Worm (Caenorhabditis elegans) whole organism, early embryonic: ENCODE data around the gene C50E3.5.

Source experiments
- B0310.2 ChIP-seq: sonication (generic microtip); optimal IDR thresholded peaks from 2 replicates; lab custom pipeline; 2016; ENCODE audit warnings: mild to moderate bottlenecking, missing genetic modification characterization, missing compliant biosample characterization
- F13C5.2 ChIP-seq: sonication (generic microtip); optimal IDR thresholded peaks from 2 replicates; lab custom pipeline; 2017; ENCODE audit warnings: mild to moderate bottlenecking, missing genetic modification characterization, inconsistent platforms, missing compliant biosample characterization
- aly-1 ChIP-seq: sonication (generic microtip); optimal IDR thresholded peaks from 2 replicates; lab custom pipeline; 2016; ENCODE audit warnings: missing genetic modification characterization, missing compliant biosample characterization
- ama-1 ChIP-seq: fragments of 150-350 bp; optimal IDR thresholded peaks from 2 replicates; lab custom pipeline; 2014
- ceh-13 ChIP-seq: fragments of 200-800 bp; sonication (Bioruptor generic); optimal IDR thresholded peaks from 2 replicates; lab custom pipeline; 2018; ENCODE audit warnings: mild to moderate bottlenecking, missing genetic modification characterization, missing compliant biosample characterization
- ceh-36 ChIP-seq: sonication (generic microtip); optimal IDR thresholded peaks from 2 replicates; lab custom pipeline; 2016; ENCODE audit warnings: missing genetic modification characterization, inconsistent platforms, missing compliant biosample characterization
- ets-7 ChIP-seq: sonication (generic microtip); optimal IDR thresholded peaks from 2 replicates; lab custom pipeline; 2016; ENCODE audit warnings: missing genotype, missing genetic modification characterization, missing compliant biosample characterization
- flt-1 ChIP-seq: fragments of 200-800 bp; sonication (Bioruptor generic); IDR thresholded peaks from 2 replicates; pipeline ENCODE4 v1.3.6; 2022; ENCODE audit warnings: missing genetic modification characterization, missing compliant biosample characterization
- hmbx-1 ChIP-seq: sonication (generic microtip); optimal IDR thresholded peaks from 2 replicates; lab custom pipeline; 2016; ENCODE audit warnings: mild to moderate bottlenecking, missing genetic modification characterization, missing compliant biosample characterization
- hmg-4 ChIP-seq: fragments of 200-800 bp; sonication (Bioruptor generic); optimal IDR thresholded peaks from 2 replicates; lab custom pipeline; 2018; ENCODE audit warnings: mild to moderate bottlenecking, missing genetic modification characterization, missing compliant biosample characterization
- hnd-1 ChIP-seq: sonication (generic microtip); optimal IDR thresholded peaks from 2 replicates; lab custom pipeline; 2016; ENCODE audit warnings: missing genetic modification characterization, missing compliant biosample characterization
- pes-1 ChIP-seq: fragments of 200-800 bp; sonication (Bioruptor generic); IDR thresholded peaks from 2 replicates; pipeline ENCODE4 v1.3.6; 2022; ENCODE audit warnings: missing genetic modification reagents, missing genetic modification characterization, missing compliant biosample characterization
- scrt-1 ChIP-seq: fragments of 200-800 bp; sonication (Bioruptor generic); IDR thresholded peaks from 2 replicates; pipeline ENCODE4 v1.3.6; 2022; ENCODE audit warnings: missing genetic modification characterization, missing compliant biosample characterization
- sea-1 ChIP-seq: fragments of 200-800 bp; sonication (Bioruptor generic); conservative IDR thresholded peaks from 2 replicates; pipeline ENCODE4 v1.3.6; 2022; ENCODE audit warnings: missing genetic modification characterization, missing compliant biosample characterization
- tbx-11 ChIP-seq: fragments of 200-800 bp; sonication (Bioruptor generic); IDR thresholded peaks from 2 replicates; pipeline ENCODE4 v1.3.6; 2022; ENCODE audit warnings: missing genetic modification characterization, missing compliant biosample characterization
- tbx-37 ChIP-seq: fragments of 200-800 bp; sonication (Bioruptor generic); conservative IDR thresholded peaks from 2 replicates; pipeline ENCODE4 v1.3.6; 2022; ENCODE audit warnings: missing genetic modification reagents, missing genetic modification characterization, missing compliant biosample characterization
- tra-4 ChIP-seq: sonication (generic microtip); optimal IDR thresholded peaks from 2 replicates; lab custom pipeline; 2017; ENCODE audit warnings: missing genetic modification characterization, missing compliant biosample characterization

C50E3.5 gene

ce11 chrV:7587637-7588036 lies at the start of gene C50E3.5, which contains the start of gene F19F10.11:
Gene C50E3.5, plus strand, starts transcription at chrV:7587996.
Gene F19F10.11, minus strand, starts transcription at chrV:7587704.
- TF ChIP-seq F13C5.2 (tag; lab: Kevin White, UChicago) = peak; percentile 34
- no peak for TF ChIP-seq ceh-36 (tag; lab: Kevin White, UChicago)

ce11 chrV:7538018-7538417 lies 49.8 kb upstream of the C50E3.5 start, which contains the start of gene C54F6.12:
Gene C54F6.12, minus strand, starts transcription at chrV:7538118.
- TF ChIP-seq ceh-36 (tag; lab: Kevin White, UChicago) (no peak), scrt-1 (GFP tag; lab: Robert Waterston, UW) (no peak), pes-1 (no peak), ceh-13 (no peak), tbx-37 (GFP tag; lab: Robert Waterston, UW) (no peak), hnd-1 (tag; lab: Kevin White, UChicago) (no peak), tbx-11 (no peak), hmbx-1 (tag; lab: Kevin White, UChicago) (no peak), B0310.2 (tag; lab: Kevin White, UChicago) (no peak), flt-1 (GFP tag; lab: Robert Waterston, UW) (no peak), ama-1 (no peak), hmg-4 (GFP tag; lab: Kevin White, UChicago) (no peak), aly-1 (tag; lab: Kevin White, UChicago) (no peak), sea-1 (GFP tag; lab: Robert Waterston, UW) (no peak), tra-4 (tag; lab: Kevin White, UChicago) (no peak), ets-7 (tag; lab: Kevin White, UChicago) (no peak), F13C5.2 (tag; lab: Kevin White, UChicago) (no peak)

- TF ChIP-seq flt-1 (GFP tag; lab: Robert Waterston, UW) (no peak), ceh-36 (tag; lab: Kevin White, UChicago) (no peak), hmbx-1 (tag; lab: Kevin White, UChicago) (no peak), B0310.2 (tag; lab: Kevin White, UChicago) (no peak), tbx-11 (no peak), ets-7 (tag; lab: Kevin White, UChicago) (no peak), F13C5.2 (tag; lab: Kevin White, UChicago) (no peak), tra-4 (tag; lab: Kevin White, UChicago) (no peak), ama-1 (no peak), hnd-1 (tag; lab: Kevin White, UChicago) (no peak), hmg-4 (GFP tag; lab: Kevin White, UChicago) (no peak), ceh-13 (no peak), scrt-1 (GFP tag; lab: Robert Waterston, UW) (no peak), aly-1 (tag; lab: Kevin White, UChicago) (no peak), pes-1 (no peak), sea-1 (GFP tag; lab: Robert Waterston, UW) (no peak)
These were observed 48.8 kb upstream of the C50E3.5 start, which contains the start of gene srh-268 for ce11 chrV:7539015-7539414. Gene srh-268, plus strand, starts transcription at chrV:7539315.

DNA sequence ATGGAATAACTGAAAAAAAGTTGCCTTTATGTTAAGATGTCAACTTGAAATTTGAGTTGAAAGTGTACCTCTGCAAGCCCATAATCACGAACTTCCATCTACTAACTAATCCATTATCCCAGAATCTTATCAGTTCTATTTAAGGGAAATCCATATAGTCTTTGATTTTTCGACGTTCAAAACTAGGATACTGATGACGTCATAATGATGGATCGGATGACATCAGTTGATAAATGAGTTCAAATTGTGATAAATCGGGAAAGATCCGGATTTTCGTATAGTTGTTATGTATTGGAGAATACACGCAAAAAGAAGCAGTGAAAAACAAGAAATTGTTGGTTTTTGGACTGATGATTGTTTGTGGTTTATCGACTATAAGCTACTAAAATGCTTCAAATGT lies 44.1 kb upstream of the C50E3.5 start:
- TF ChIP-seq ama-1 (no peak), ceh-13 (no peak), tbx-11 (no peak), hmbx-1 (tag; lab: Kevin White, UChicago) (no peak), hmg-4 (GFP tag; lab: Kevin White, UChicago) (no peak), ets-7 (tag; lab: Kevin White, UChicago) (no peak), sea-1 (GFP tag; lab: Robert Waterston, UW) (no peak), tbx-37 (GFP tag; lab: Robert Waterston, UW) (no peak), F13C5.2 (tag; lab: Kevin White, UChicago) (no peak), scrt-1 (GFP tag; lab: Robert Waterston, UW) (no peak), pes-1 (no peak)

- TF ChIP-seq tbx-11 = no peak
- no peak for TF ChIP-seq pes-1
- no peak for TF ChIP-seq ets-7 (tag; lab: Kevin White, UChicago)
- TF ChIP-seq aly-1 (tag; lab: Kevin White, UChicago) = no peak
- TF ChIP-seq B0310.2 (tag; lab: Kevin White, UChicago) = no peak
- no peak for TF ChIP-seq hnd-1 (tag; lab: Kevin White, UChicago)
- no peak for TF ChIP-seq tbx-37 (GFP tag; lab: Robert Waterston, UW)
These were observed 42.6 kb upstream of the C50E3.5 start, which contains the start of the genes C54F6.19 and nhx-3 for ce11 chrV:7545187-7545586. Gene C54F6.19, plus strand, starts transcription at chrV:7545487. Gene nhx-3, minus strand, starts transcription at chrV:7545523.

ce11 chrV:7547479-7547878 lies 40.3 kb upstream of the C50E3.5 start, which contains the start of gene ftn-1:
Gene ftn-1, minus strand, starts transcription at chrV:7547579.
- TF ChIP-seq F13C5.2 (tag; lab: Kevin White, UChicago) (no peak), ceh-36 (tag; lab: Kevin White, UChicago) (no peak), ama-1 (no peak), tra-4 (tag; lab: Kevin White, UChicago) (no peak), tbx-37 (GFP tag; lab: Robert Waterston, UW) (no peak), hmg-4 (GFP tag; lab: Kevin White, UChicago) (no peak), sea-1 (GFP tag; lab: Robert Waterston, UW) (no peak), ceh-13 (no peak), aly-1 (tag; lab: Kevin White, UChicago) (no peak), ets-7 (tag; lab: Kevin White, UChicago) (no peak), tbx-11 (no peak), pes-1 (no peak), B0310.2 (tag; lab: Kevin White, UChicago) (no peak), scrt-1 (GFP tag; lab: Robert Waterston, UW) (no peak), hnd-1 (tag; lab: Kevin White, UChicago) (no peak), flt-1 (GFP tag; lab: Robert Waterston, UW) (no peak), hmbx-1 (tag; lab: Kevin White, UChicago) (no peak)

ce11 chrV:7548017-7548416 lies 39.8 kb upstream of the C50E3.5 start:
- TF ChIP-seq aly-1 (tag; lab: Kevin White, UChicago) (no peak), flt-1 (GFP tag; lab: Robert Waterston, UW) (no peak), ceh-36 (tag; lab: Kevin White, UChicago) (no peak), hmg-4 (GFP tag; lab: Kevin White, UChicago) (no peak), F13C5.2 (tag; lab: Kevin White, UChicago) (no peak), tra-4 (tag; lab: Kevin White, UChicago) (no peak), tbx-37 (GFP tag; lab: Robert Waterston, UW) (no peak), B0310.2 (tag; lab: Kevin White, UChicago) (no peak), hmbx-1 (tag; lab: Kevin White, UChicago) (no peak), pes-1 (no peak), ceh-13 (no peak)
